Worm (Caenorhabditis elegans): ENCODE results near the gene scl-6.
A peak's percentile ranks its signal among the peaks of the same experiment; 100 is the strongest.

scl-6 gene

DNA sequence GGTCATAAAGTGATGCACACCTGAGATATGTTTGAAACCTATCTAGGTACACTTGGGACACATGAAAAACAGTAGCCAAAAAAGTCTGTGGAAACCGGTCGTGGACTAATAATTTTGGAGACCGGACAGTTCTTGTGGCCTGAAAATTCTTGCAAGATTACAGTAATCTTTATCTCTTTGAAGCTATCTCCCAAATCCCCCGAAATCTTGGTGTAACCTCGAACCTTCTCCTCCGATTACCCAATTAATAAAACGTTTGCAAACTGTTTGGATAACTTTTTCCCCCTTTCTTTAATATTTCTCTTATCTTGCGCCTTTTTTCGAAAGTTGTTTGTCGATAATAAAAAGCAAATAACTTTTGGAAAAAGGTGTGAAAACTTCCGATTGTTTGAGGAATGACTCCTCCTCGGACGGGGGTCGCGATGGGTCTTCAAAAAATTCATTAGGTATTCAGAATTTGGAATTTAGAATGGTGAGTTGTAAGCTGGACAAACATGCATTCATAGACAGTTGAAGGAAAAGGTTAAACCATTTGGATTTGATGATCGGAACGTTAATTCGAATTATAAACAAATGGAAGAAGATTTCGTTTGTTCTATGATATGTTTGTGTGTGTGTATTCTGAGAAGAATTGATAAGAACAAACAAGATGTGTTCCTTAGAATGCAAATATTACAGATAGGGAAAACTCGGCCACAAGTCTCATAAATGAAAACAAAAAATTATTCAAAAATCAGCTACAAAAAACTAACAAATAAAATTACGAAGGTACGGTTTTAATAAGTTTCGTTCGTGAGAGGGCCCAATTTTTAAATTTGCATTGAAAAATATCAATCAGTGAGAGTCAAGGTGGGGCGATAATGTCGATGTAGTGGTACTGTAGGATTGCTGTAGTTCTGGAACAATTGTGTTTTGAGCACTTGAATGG lies 14.5 kb downstream of the scl-6 start (continued):
- TF ChIP-seq ztf-4 (tag; optimal IDR thresholded peaks at IDR 0.05) (peak; percentile 55), nhr-11 (tag; optimal IDR thresholded peaks at IDR 0.05) (no peak), nhr-28 (tag; optimal IDR thresholded peaks at IDR 0.05) (no peak), fos-1 (tag; optimal IDR thresholded peaks at IDR 0.05) (no peak), aly-2 (tag; optimal IDR thresholded peaks at IDR 0.05) (no peak), nhr-12 (tag; optimal IDR thresholded peaks at IDR 0.05) (no peak), pqm-1 (tag; optimal IDR thresholded peaks at IDR 0.05) (no peak)

DNA sequence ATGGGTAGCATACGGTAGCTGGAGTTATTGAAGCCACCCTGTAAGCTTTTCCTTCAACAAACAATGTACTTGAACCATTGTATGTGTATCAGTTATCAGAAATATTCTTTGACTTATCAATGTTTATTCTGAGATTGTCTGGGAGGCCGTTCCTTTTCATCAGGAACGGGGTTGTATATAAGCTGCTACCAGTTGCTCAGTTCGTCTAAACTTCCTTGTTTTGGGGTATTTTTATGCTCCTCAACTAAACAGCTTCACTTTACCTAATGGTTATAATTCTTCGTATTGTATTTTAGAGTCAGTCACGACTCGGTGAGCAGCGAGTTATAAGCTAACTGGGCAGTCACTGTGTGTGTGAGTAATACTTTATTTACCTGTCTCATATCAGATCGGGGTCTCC lies 17.1 kb downstream of the scl-6 start:
- TF ChIP-seq mdl-1 (tag; optimal IDR thresholded peaks at IDR 0.05) (no peak), ceh-82 (tag; optimal IDR thresholded peaks at IDR 0.05) (no peak), unc-62 (GFP tag; optimal IDR thresholded peaks at IDR 0.05) (no peak), hmg-11 (tag; optimal IDR thresholded peaks at IDR 0.05) (no peak), nhr-237 (tag; optimal IDR thresholded peaks at IDR 0.05) (no peak), nhr-11 (tag; optimal IDR thresholded peaks at IDR 0.05) (no peak), ztf-11 (tag; optimal IDR thresholded peaks at IDR 0.05) (no peak), pha-4 (tag; optimal IDR thresholded peaks at IDR 0.05) (peak; percentile 17)

DNA sequence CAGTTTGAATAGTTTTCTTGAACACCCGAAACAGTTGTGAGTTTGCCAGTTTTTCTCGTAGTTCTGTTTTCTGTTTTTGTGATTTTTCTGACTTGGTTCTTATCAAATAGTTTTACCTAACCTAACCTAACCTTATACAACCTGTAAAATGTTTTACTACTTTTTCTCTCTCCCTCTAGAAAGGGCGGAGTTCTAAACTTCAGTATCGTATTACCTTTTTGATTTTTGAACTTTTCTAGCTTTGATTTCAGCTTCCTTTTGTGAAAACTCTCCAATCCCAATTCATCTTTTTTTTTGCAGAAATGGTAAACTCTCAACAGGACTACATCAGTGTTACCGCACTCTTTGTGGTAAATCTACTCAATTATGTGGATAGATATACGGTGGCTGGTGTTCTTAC lies 18.2 kb downstream of the scl-6 start, which contains the start of gene spin-2:
Gene spin-2 (plus strand): TSS at position 301 of the 400 bp plus-strand sequence.
- no peak for TF ChIP-seq nhr-67 (tag; optimal IDR thresholded peaks at IDR 0.05)
- TF ChIP-seq elt-1 (tag; optimal IDR thresholded peaks at IDR 0.05): no peak
- TF ChIP-seq nhr-76 (tag; optimal IDR thresholded peaks at IDR 0.05): no peak

DNA sequence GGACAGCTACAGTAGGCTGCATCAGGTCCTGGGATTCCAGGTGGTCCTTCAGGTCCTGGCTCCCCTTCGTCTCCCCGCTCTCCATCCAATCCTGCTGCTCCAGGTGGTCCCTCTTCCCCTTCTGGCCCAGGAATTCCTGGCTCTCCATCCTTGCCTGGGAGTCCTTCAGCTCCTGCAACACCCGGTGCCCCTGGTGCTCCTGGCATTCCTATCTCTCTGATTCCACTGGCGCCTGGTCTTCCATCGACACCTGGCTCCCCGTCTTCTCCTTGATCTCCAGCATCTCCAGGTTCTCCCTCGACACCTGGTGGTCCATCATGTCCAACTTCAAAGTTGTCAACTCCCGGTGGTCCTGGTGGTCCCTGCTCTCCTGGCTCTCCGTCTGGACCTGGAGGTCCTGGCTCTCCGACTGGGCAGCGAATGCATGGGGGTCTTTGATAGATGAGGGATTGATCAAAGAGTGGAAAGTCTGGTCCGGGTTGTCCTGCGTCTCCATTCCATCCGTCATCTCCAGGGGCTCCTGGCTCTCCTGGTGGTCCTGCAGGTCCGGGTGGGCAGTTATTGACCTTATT lies 21.2 kb downstream of the scl-6 start:
- TF ChIP-seq unc-39 (tag; optimal IDR thresholded peaks at IDR 0.05): no peak
- no peak for TF ChIP-seq ceh-9 (tag; optimal IDR thresholded peaks at IDR 0.05)
- no peak for TF ChIP-seq jun-1 (tag; optimal IDR thresholded peaks at IDR 0.05)
- no peak for TF ChIP-seq pqm-1 (tag; optimal IDR thresholded peaks at IDR 0.05)
- no peak for TF ChIP-seq nfya-1 (tag; optimal IDR thresholded peaks at IDR 0.05; ENCODE audit: insufficient read depth)
- no peak for TF ChIP-seq ama-1 (optimal IDR thresholded peaks at IDR 0.05)
- no peak for TF ChIP-seq ceh-28 (tag; optimal IDR thresholded peaks at IDR 0.05)
- no peak for TF ChIP-seq nhr-25 (tag; optimal IDR thresholded peaks at IDR 0.05)
- no peak for TF ChIP-seq sea-2 (GFP tag; optimal IDR thresholded peaks at IDR 0.05)
- TF ChIP-seq nhr-77 (tag; optimal IDR thresholded peaks at IDR 0.05): no peak
- TF ChIP-seq elt-2 (tag; optimal IDR thresholded peaks at IDR 0.05): no peak
- TF ChIP-seq ztf-4 (tag; optimal IDR thresholded peaks at IDR 0.05): no peak
- TF ChIP-seq nhr-67 (tag; optimal IDR thresholded peaks at IDR 0.05): no peak
- TF ChIP-seq fos-1 (tag; optimal IDR thresholded peaks at IDR 0.05): no peak
- TF ChIP-seq nhr-12 (tag; optimal IDR thresholded peaks at IDR 0.05): no peak
- TF ChIP-seq fkh-2 (tag; optimal IDR thresholded peaks at IDR 0.05): no peak

DNA sequence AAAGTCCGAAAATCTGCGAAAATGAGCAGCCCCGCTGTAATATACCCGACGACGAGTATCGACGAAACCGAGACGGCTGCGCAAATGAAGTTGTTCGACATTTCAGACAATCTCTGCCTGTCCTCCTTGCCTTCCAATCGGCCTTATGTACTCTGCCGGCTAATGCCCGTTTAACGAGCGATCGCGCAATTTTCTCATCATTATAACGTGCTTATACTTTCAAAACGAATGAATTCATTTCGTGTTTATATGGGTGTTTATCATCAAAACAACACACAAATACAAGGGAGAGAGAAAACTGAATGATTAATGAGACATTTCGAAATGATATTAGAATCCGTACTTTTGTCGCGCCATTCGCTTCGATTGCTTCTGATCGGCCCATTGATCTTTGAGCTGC lies 22.4 kb downstream of the scl-6 start, which contains the start of gene col-132:
Gene col-132 (minus strand): TSS at position 101 of the 400 bp plus-strand sequence.
- TF ChIP-seq nhr-23 (tag; optimal IDR thresholded peaks at IDR 0.05) (no peak), elt-3 (tag; optimal IDR thresholded peaks at IDR 0.05) (no peak), unc-62 (GFP tag; optimal IDR thresholded peaks at IDR 0.05) (no peak), ceh-9 (tag; optimal IDR thresholded peaks at IDR 0.05) (no peak), nhr-12 (tag; optimal IDR thresholded peaks at IDR 0.05) (no peak), daf-12 (tag; optimal IDR thresholded peaks at IDR 0.05) (no peak), nhr-11 (tag; optimal IDR thresholded peaks at IDR 0.05) (no peak)

DNA sequence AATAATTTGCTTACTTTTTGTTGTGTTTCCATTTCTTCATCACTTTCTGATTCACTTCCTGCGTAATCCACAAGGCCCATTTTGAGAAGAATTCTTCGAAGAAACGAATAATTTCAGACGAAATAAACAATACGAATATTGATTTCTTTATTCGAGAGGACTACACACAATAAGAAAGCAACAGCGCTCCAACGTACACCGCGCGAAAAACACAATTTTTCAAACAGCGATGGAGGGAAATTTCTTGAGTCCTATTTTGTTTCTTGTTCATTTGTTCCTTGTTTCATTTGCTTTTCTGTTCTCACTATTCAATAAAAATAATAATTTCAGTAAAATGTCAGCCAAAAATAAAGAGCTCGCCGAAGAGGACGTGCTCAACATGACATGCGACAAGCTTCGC lies 25.1 kb downstream of the scl-6 start, which contains the start of the genes prcc-1 and C39E9.12:
Gene prcc-1 (minus strand): TSS at position 119 of the 400 bp plus-strand sequence.
Gene C39E9.12 (plus strand): TSS at position 331 of the 400 bp plus-strand sequence.
- TF ChIP-seq nhr-43 (tag; optimal IDR thresholded peaks at IDR 0.05; ENCODE audit: poor library complexity, severe bottlenecking) (peak; percentile 25), pha-4 (tag; optimal IDR thresholded peaks at IDR 0.05) (peak; percentile 86), fkh-2 (tag; optimal IDR thresholded peaks at IDR 0.05) (no peak), ceh-28 (tag; optimal IDR thresholded peaks at IDR 0.05) (peak; percentile 81), hmg-11 (tag; optimal IDR thresholded peaks at IDR 0.05) (no peak), nhr-77 (tag; optimal IDR thresholded peaks at IDR 0.05) (no peak), ceh-9 (tag; optimal IDR thresholded peaks at IDR 0.05) (no peak), ztf-11 (tag; optimal IDR thresholded peaks at IDR 0.05) (no peak), ceh-82 (tag; optimal IDR thresholded peaks at IDR 0.05) (no peak), ama-1 (optimal IDR thresholded peaks at IDR 0.05) (no peak), skn-1 (tag; optimal IDR thresholded peaks at IDR 0.05) (no peak), egl-5 (tag; optimal IDR thresholded peaks at IDR 0.05) (peak; percentile 29), pqm-1 (tag; optimal IDR thresholded peaks at IDR 0.05) (peak; percentile 42), nfya-1 (tag; optimal IDR thresholded peaks at IDR 0.05; ENCODE audit: insufficient read depth) (no peak), sea-2 (GFP tag; optimal IDR thresholded peaks at IDR 0.05) (no peak), elt-2 (tag; optimal IDR thresholded peaks at IDR 0.05) (peak; percentile 12), snpc-4 (tag; optimal IDR thresholded peaks at IDR 0.05) (peak; percentile 50), nhr-67 (tag; optimal IDR thresholded peaks at IDR 0.05) (no peak), nhr-237 (tag; optimal IDR thresholded peaks at IDR 0.05) (no peak), zag-1 (tag; optimal IDR thresholded peaks at IDR 0.05) (no peak), fos-1 (tag; optimal IDR thresholded peaks at IDR 0.05) (no peak), R02D3.7 (tag; optimal IDR thresholded peaks at IDR 0.05) (peak; percentile 16), fkh-10 (GFP tag; optimal IDR thresholded peaks at IDR 0.05) (no peak), elt-3 (tag; optimal IDR thresholded peaks at IDR 0.05) (no peak), nhr-25 (tag; optimal IDR thresholded peaks at IDR 0.05) (peak; percentile 58), nhr-76 (tag; optimal IDR thresholded peaks at IDR 0.05) (no peak)

All from whole organism, L3 larva.